Worm (Caenorhabditis elegans) whole organism, early embryonic: ENCODE data around the gene B0393.9.

Experiments
- F13C5.2 ChIP-seq: sonication (generic microtip); optimal IDR thresholded peaks from 2 replicates; lab custom pipeline; 2017; ENCODE audit warnings: mild to moderate bottlenecking, missing genetic modification characterization, inconsistent platforms, missing compliant biosample characterization
- ama-1 ChIP-seq: fragments of 150-350 bp; optimal IDR thresholded peaks from 2 replicates; lab custom pipeline; 2014
- flt-1 ChIP-seq: fragments of 200-800 bp; sonication (Bioruptor generic); IDR thresholded peaks from 2 replicates; pipeline ENCODE4 v1.3.6; 2022; ENCODE audit warnings: missing genetic modification characterization, missing compliant biosample characterization
- scrt-1 ChIP-seq: fragments of 200-800 bp; sonication (Bioruptor generic); IDR thresholded peaks from 2 replicates; pipeline ENCODE4 v1.3.6; 2022; ENCODE audit warnings: missing genetic modification characterization, missing compliant biosample characterization

- TF ChIP-seq scrt-1 (GFP tag; lab: Robert Waterston, UW) (no peak), ama-1 (lab: Kevin White, UChicago) (no peak), flt-1 (GFP tag; lab: Robert Waterston, UW) (no peak), F13C5.2 (tag; lab: Kevin White, UChicago) (no peak)
Measured at ce11 chrIII:4806345-4806744, 26.4 kb upstream of the B0393.9 start.
